Fruit fly (Drosophila melanogaster) whole organism, prepupa: ENCODE data around the gene Ctps.
A peak's percentile ranks its signal among the peaks of the same experiment; 100 is the strongest.

Experiments used
- Blimp-1 ChIP-seq: fragments of 200-800 bp; sonication (Bioruptor generic); optimal IDR thresholded peaks from 3 replicates; lab custom pipeline; 2017; ENCODE audit warnings: missing biosample characterization, missing genetic modification characterization, mild to moderate bottlenecking, moderate library complexity, missing genetic modification reagents
- CG11902 ChIP-seq: fragments of 200-800 bp; sonication (Bioruptor generic); optimal IDR thresholded peaks from 3 replicates; lab custom pipeline; 2016; ENCODE audit warnings: missing biosample characterization, missing genetic modification characterization
- CG15336 ChIP-seq: fragments of 200-800 bp; sonication (Bioruptor generic); IDR thresholded peaks from 2 replicates; pipeline ENCODE4 v1.3.6; 2022; ENCODE audit warnings: missing biosample characterization, missing genetic modification characterization
- CG1621 ChIP-seq: fragments of 200-800 bp; sonication (Bioruptor generic); optimal IDR thresholded peaks from 3 replicates; lab custom pipeline; 2018; ENCODE audit warnings: missing biosample characterization, mild to moderate bottlenecking, missing genetic modification characterization
- CG16779 ChIP-seq: fragments of 200-800 bp; sonication (Bioruptor generic); optimal IDR thresholded peaks from 3 replicates; lab custom pipeline; 2017; ENCODE audit warnings: missing biosample characterization, mild to moderate bottlenecking, missing genetic modification characterization
- CG32006 ChIP-seq: fragments of 200-800 bp; sonication (Bioruptor generic); optimal IDR thresholded peaks from 3 replicates; lab custom pipeline; 2017; ENCODE audit warnings: missing biosample characterization, mild to moderate bottlenecking, missing genetic modification characterization
- CG3919 ChIP-seq: fragments of 200-800 bp; sonication (Bioruptor generic); optimal IDR thresholded peaks from 3 replicates; lab custom pipeline; 2016; ENCODE audit warnings: missing biosample characterization, missing genetic modification characterization
- CG4318 ChIP-seq: fragments of 200-800 bp; sonication (Bioruptor generic); optimal IDR thresholded peaks from 3 replicates; lab custom pipeline; 2017; ENCODE audit warnings: missing biosample characterization, mild to moderate bottlenecking, missing genetic modification characterization
- CG6163 ChIP-seq: fragments of 200-800 bp; sonication (Bioruptor generic); IDR thresholded peaks from 3 replicates; pipeline ENCODE4 v1.3.6; 2022; ENCODE audit warnings: missing biosample characterization, missing genetic modification characterization
- CG6808 ChIP-seq: fragments of 200-800 bp; sonication (Bioruptor generic); optimal IDR thresholded peaks from 3 replicates; lab custom pipeline; 2017; ENCODE audit warnings: missing biosample characterization, missing genetic modification characterization, mild to moderate bottlenecking, moderate library complexity, missing genetic modification reagents
- CG6854 ChIP-seq: fragments of 200-800 bp; sonication (Bioruptor generic); optimal IDR thresholded peaks from 2 replicates; lab custom pipeline; 2017; ENCODE audit warnings: missing biosample characterization, mild to moderate bottlenecking, missing genetic modification characterization
- CG7368 ChIP-seq: fragments of 200-800 bp; sonication (Bioruptor generic); optimal IDR thresholded peaks from 3 replicates; lab custom pipeline; 2016; ENCODE audit warnings: missing biosample characterization, missing genetic modification characterization
- CG8119 ChIP-seq: fragments of 200-800 bp; sonication (Bioruptor generic); IDR thresholded peaks from 3 replicates; pipeline ENCODE4 v1.3.6; 2022; ENCODE audit warnings: missing biosample characterization, missing genetic modification characterization
- CG8319 ChIP-seq: fragments of 200-800 bp; sonication (Bioruptor generic); optimal IDR thresholded peaks from 3 replicates; lab custom pipeline; 2016; ENCODE audit warnings: missing biosample characterization, missing genetic modification characterization
- CG8632 ChIP-seq: fragments of 200-800 bp; sonication (Bioruptor generic); optimal IDR thresholded peaks from 3 replicates; lab custom pipeline; 2016; ENCODE audit warnings: missing biosample characterization, missing genetic modification characterization
- Eip75B ChIP-seq: fragments of 200-800 bp; sonication (Bioruptor generic); optimal IDR thresholded peaks from 3 replicates; lab custom pipeline; 2016; ENCODE audit warnings: missing biosample characterization, missing genetic modification characterization
- Eip78C ChIP-seq: fragments of 200-800 bp; sonication (Bioruptor generic); peaks from one replicate; lab custom pipeline; 2016; ENCODE audit warnings: missing biosample characterization, missing genetic modification characterization
- Eip93F ChIP-seq: fragments of 200-800 bp; sonication (Bioruptor generic); optimal IDR thresholded peaks from 2 replicates; lab custom pipeline; 2016; ENCODE audit warnings: missing biosample characterization, mild to moderate bottlenecking, missing genetic modification characterization
- Gug ChIP-seq: fragments of 200-800 bp; sonication (Bioruptor generic); IDR thresholded peaks from 2 replicates; pipeline ENCODE4 v1.3.6; 2022; ENCODE audit warnings: missing biosample characterization, missing genetic modification characterization
- Hr38 ChIP-seq: sonication (Bioruptor generic); optimal IDR thresholded peaks from 2 replicates; lab custom pipeline; 2016; ENCODE audit warnings: missing biosample characterization, missing genetic modification characterization
- Hr39 ChIP-seq: fragments of 200-800 bp; sonication (Bioruptor generic); optimal IDR thresholded peaks from 2 replicates; lab custom pipeline; 2016; ENCODE audit warnings: missing biosample characterization, missing genetic modification characterization
- Hr4 ChIP-seq: fragments of 200-800 bp; sonication (Bioruptor generic); optimal IDR thresholded peaks from 3 replicates; lab custom pipeline; 2016; ENCODE audit warnings: missing biosample characterization, missing genetic modification characterization
- Lpt ChIP-seq: fragments of 200-800 bp; sonication (Bioruptor generic); optimal IDR thresholded peaks from 3 replicates; lab custom pipeline; 2016; ENCODE audit warnings: missing biosample characterization, missing genetic modification characterization
- Met ChIP-seq: fragments of 200-800 bp; sonication (Bioruptor generic); optimal IDR thresholded peaks from 3 replicates; lab custom pipeline; 2016; ENCODE audit warnings: missing biosample characterization, missing genetic modification characterization
- OdsH ChIP-seq: fragments of 200-800 bp; sonication (Bioruptor generic); optimal IDR thresholded peaks from 3 replicates; lab custom pipeline; 2016; ENCODE audit warnings: missing biosample characterization, missing genetic modification characterization
- Smox ChIP-seq: fragments of 200-800 bp; sonication (Bioruptor generic); optimal IDR thresholded peaks from 3 replicates; lab custom pipeline; 2016; ENCODE audit warnings: missing biosample characterization, missing genetic modification characterization
- Sox14 ChIP-seq: fragments of 200-800 bp; sonication (Bioruptor generic); optimal IDR thresholded peaks from 3 replicates; lab custom pipeline; 2016; ENCODE audit warnings: missing biosample characterization, missing genetic modification characterization
- achi ChIP-seq: fragments of 200-800 bp; sonication (Bioruptor generic); optimal IDR thresholded peaks from 3 replicates; lab custom pipeline; 2016; ENCODE audit warnings: missing biosample characterization, missing genetic modification characterization
- acj6 ChIP-seq: fragments of 200-800 bp; sonication (Bioruptor generic); optimal IDR thresholded peaks from 3 replicates; lab custom pipeline; 2016; ENCODE audit warnings: missing biosample characterization, missing genetic modification characterization
- cyc ChIP-seq: fragments of 200-800 bp; sonication (Bioruptor generic); optimal IDR thresholded peaks from 3 replicates; lab custom pipeline; 2016; ENCODE audit warnings: missing biosample characterization, missing genetic modification characterization
- dac ChIP-seq: fragments of 200-800 bp; sonication (Bioruptor generic); optimal IDR thresholded peaks from 2 replicates; lab custom pipeline; 2017; ENCODE audit warnings: missing biosample characterization, mild to moderate bottlenecking, missing genetic modification characterization
- dsx ChIP-seq: fragments of 200-800 bp; optimal IDR thresholded peaks from 3 replicates; lab custom pipeline; 2019; ENCODE audit warnings: missing biosample characterization, mild to moderate bottlenecking, missing genetic modification characterization, moderate library complexity; ENCODE audit not compliant: poor library complexity, severe bottlenecking
- eg ChIP-seq: fragments of 200-800 bp; sonication (Bioruptor generic); IDR thresholded peaks from 3 replicates; pipeline ENCODE4 v1.3.6; 2022; ENCODE audit warnings: missing biosample characterization, missing genetic modification characterization
- esn ChIP-seq: fragments of 200-800 bp; sonication (Bioruptor generic); optimal IDR thresholded peaks from 2 replicates; lab custom pipeline; 2016; ENCODE audit warnings: missing biosample characterization, mild to moderate bottlenecking, missing genetic modification characterization, moderate library complexity
- fd85E ChIP-seq: fragments of 200-800 bp; sonication (Bioruptor generic); optimal IDR thresholded peaks from 3 replicates; lab custom pipeline; 2016; ENCODE audit warnings: missing biosample characterization, missing genetic modification characterization
- fkh ChIP-seq: fragments of 200-800 bp; sonication (Bioruptor generic); optimal IDR thresholded peaks from 3 replicates; lab custom pipeline; 2017; ENCODE audit warnings: missing biosample characterization, mild to moderate bottlenecking, missing genetic modification characterization, moderate library complexity
- lz ChIP-seq: fragments of 200-800 bp; sonication (Bioruptor generic); optimal IDR thresholded peaks from 3 replicates; lab custom pipeline; 2016; ENCODE audit warnings: missing biosample characterization, missing genetic modification characterization
- net ChIP-seq: fragments of 200-800 bp; sonication (Bioruptor generic); optimal IDR thresholded peaks from 3 replicates; lab custom pipeline; 2016; ENCODE audit warnings: missing biosample characterization, missing genetic modification characterization
- pdm3 ChIP-seq: fragments of 200-800 bp; sonication (Bioruptor generic); optimal IDR thresholded peaks from 3 replicates; lab custom pipeline; 2016; ENCODE audit warnings: missing biosample characterization, missing genetic modification characterization
- salr ChIP-seq, 2 experiments: fragments of 200-800 bp; sonication (Bioruptor generic); optimal IDR thresholded peaks; 3 replicates each; lab custom pipeline; 2016 to 2018; ENCODE audit warnings: missing biosample characterization in 2 of 2, missing genetic modification characterization in 2 of 2, mild to moderate bottlenecking in 1 of 2
- spab ChIP-seq: fragments of 200-800 bp; sonication (Bioruptor generic); optimal IDR thresholded peaks from 2 replicates; lab custom pipeline; 2017; ENCODE audit warnings: missing biosample characterization, mild to moderate bottlenecking, missing genetic modification characterization, missing genetic modification reagents
- ss ChIP-seq, 2 experiments: fragments of 200-800 bp; sonication (Bioruptor generic); optimal IDR thresholded peaks; 2 replicates in 1 of 2; 3 replicates in 1 of 2; lab custom pipeline; 2017 to 2018; ENCODE audit warnings: mild to moderate bottlenecking in 2 of 2, missing biosample characterization in 2 of 2, missing genetic modification characterization in 2 of 2, moderate library complexity in 1 of 2
- svp ChIP-seq: fragments of 200-800 bp; sonication (Bioruptor generic); peaks from one replicate; lab custom pipeline; 2016; ENCODE audit warnings: missing biosample characterization, missing genetic modification characterization
- topi ChIP-seq: fragments of 200-800 bp; sonication (Bioruptor generic); optimal IDR thresholded peaks from 3 replicates; lab custom pipeline; 2016; ENCODE audit warnings: missing biosample characterization, missing genetic modification characterization
- vri ChIP-seq: fragments of 200-800 bp; sonication (Bioruptor generic); optimal IDR thresholded peaks from 3 replicates; lab custom pipeline; 2016; ENCODE audit warnings: missing biosample characterization, mild to moderate bottlenecking, missing genetic modification characterization

Gene Ctps

DNA sequence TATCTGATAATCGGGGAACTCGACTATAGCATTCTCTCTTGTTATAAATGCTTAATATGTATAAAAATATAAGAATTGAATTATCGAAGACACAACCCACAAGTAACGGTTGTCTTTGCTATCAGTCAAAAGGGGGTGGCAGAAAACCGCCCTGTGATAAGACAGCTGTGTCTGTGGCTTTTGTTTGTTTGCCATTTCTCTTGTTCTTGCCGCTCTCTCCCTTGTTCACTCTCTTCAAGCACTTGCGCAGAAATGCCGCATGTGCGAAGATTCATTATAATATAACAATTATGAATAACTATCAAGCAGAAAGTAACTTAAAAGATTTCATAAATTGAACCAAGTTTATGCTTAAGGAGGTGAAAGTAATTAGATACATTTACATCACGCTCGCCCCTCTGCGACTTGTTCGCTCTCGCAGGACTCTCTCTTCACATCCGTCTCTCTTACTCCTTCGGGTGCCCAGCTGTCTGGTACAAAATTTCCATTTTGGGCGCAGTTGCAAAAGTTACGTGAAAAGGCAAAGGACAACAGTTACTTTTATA is 49.0 kb downstream of the Ctps start, which contains the start of gene FucTA:
FucTA (plus strand) TSS at position 495 of the 545 bp plus-strand sequence.
- no peak for TF ChIP-seq Smox (GFP tag; lab: Kevin White, UChicago)
- no peak for TF ChIP-seq Met
- TF ChIP-seq fd85E: no peak
- no peak for TF ChIP-seq pdm3 (GFP tag; lab: Kevin White, UChicago)
- TF ChIP-seq achi (GFP tag; lab: Kevin White, UChicago): no peak
- no peak for TF ChIP-seq CG3919 (GFP tag; lab: Kevin White, UChicago)
- TF ChIP-seq CG4318 (GFP tag; lab: Kevin White, UChicago): no peak
- no peak for TF ChIP-seq lz
- TF ChIP-seq fkh (GFP tag; lab: Kevin White, UChicago): no peak
- no peak for TF ChIP-seq CG6163 (GFP tag; lab: Robert Waterston, UW)
- TF ChIP-seq acj6 (GFP tag; lab: Kevin White, UChicago): no peak
- no peak for TF ChIP-seq CG11902 (GFP tag; lab: Kevin White, UChicago)
- TF ChIP-seq cyc: no peak
- TF ChIP-seq CG8632 (GFP tag; lab: Kevin White, UChicago): no peak
- no peak for TF ChIP-seq Hr39 (GFP tag; lab: Kevin White, UChicago)

DNA sequence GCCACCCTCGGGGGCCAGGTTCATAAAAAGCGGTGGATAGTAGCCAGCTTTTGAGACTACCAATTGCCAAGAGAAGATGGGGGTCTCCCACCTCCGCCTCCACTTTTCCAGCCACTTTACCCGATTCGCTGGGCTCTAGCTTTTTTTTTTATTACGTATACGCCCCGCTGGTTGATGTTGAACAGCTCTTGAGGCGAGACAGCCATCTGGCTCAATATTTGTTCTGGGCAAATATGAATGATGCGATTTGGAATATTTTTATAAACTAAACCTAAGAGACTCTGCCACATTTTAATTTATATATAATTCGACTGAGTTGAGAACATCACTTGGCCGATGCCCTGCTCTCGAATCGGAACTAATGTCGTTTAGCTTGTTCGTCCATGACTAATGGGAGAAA is 52.3 kb downstream of the Ctps start:
- TF ChIP-seq vri (no peak), net (GFP tag; lab: Kevin White, UChicago) (no peak), CG8319 (GFP tag; lab: Kevin White, UChicago) (no peak), CG8632 (GFP tag; lab: Kevin White, UChicago) (no peak), fkh (GFP tag; lab: Kevin White, UChicago) (peak; percentile 57), Sox14 (GFP tag; lab: Kevin White, UChicago) (no peak)

DNA sequence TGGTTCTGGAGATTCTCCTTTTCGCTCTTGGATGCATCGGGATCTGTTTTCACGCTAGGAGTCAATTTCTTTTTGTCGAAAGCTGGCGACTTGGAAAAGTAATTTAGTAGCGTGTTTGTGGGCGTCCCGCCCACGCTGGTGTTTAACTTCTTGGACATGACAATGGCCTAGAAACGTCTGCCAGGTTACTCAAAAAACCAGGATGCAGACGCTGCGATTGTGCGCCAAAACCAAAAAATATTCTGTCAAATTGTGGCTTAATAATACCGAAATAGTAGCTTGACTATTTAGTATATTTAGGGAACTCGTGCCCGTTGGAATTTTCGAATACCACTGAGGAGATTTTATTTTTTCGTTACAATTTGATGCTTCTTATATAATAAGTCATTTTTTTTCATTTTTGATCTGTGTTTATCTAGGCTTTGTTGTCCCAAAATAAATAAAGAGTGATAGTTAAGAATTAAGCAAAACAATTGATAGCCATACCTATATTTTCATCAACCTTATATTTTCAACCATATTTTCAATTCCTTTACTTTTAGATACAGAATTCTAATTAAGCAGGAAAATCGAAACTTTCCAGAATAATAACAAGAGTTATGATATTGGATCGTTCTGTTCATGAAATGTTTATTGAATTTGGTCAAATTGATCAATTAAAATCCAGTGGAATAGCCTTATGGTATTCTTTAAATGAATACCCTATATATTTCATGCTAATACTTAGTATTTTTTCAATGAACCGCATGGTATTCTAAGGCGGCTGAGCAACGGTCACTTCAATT is 60.8 kb downstream of the Ctps start, which contains the start of the genes Msh6 and Prp31:
Msh6 (minus strand) TSS at position 233 of the 785 bp plus-strand sequence.
Prp31 (plus strand) TSS at position 771 of the 785 bp plus-strand sequence.
- peak; percentile 76 for TF ChIP-seq esn
- TF ChIP-seq fkh (GFP tag; lab: Kevin White, UChicago): no peak
- no peak for TF ChIP-seq OdsH (GFP tag; lab: Kevin White, UChicago)
- TF ChIP-seq CG6808 (GFP tag; lab: Kevin White, UChicago): no peak
- peak; percentile 19 for TF ChIP-seq Lpt (GFP tag; lab: Kevin White, UChicago)
- TF ChIP-seq CG8119 (GFP tag; lab: Robert Waterston, UW): peak; percentile 48; the same call in 2 of the 3 replicates
- no peak for TF ChIP-seq acj6 (GFP tag; lab: Kevin White, UChicago)
- peak; percentile 15; the same call in 1 of the 2 replicates for TF ChIP-seq Gug (GFP tag; lab: Robert Waterston, UW)
- TF ChIP-seq Hr38 (GFP tag; lab: Kevin White, UChicago): no peak
- no peak for TF ChIP-seq Eip78C
- peak; percentile 16 for TF ChIP-seq Blimp-1
- no peak for TF ChIP-seq CG1621 (tag; lab: Kevin White, UChicago)
- TF ChIP-seq Met: no peak
- TF ChIP-seq CG16779 (tag; lab: Kevin White, UChicago): no peak
- peak; percentile 66 for TF ChIP-seq CG11902 (GFP tag; lab: Kevin White, UChicago)
- peak; percentile 74 for TF ChIP-seq topi
- TF ChIP-seq eg: peak; percentile 47; the same call in 2 of the 3 replicates
- no peak for TF ChIP-seq ss (GFP tag; optimal IDR thresholded peaks at IDR 0.05; lab: Kevin White, UChicago)
- TF ChIP-seq Hr4: no peak
- TF ChIP-seq CG15336 (GFP tag; lab: Robert Waterston, UW): peak; percentile 46; the same call in 1 of the 2 replicates
- no peak for TF ChIP-seq dsx (GFP tag; lab: Kevin White, UChicago)
- peak; percentile 79 for TF ChIP-seq CG32006 (GFP tag; lab: Kevin White, UChicago)
- no peak for TF ChIP-seq salr (GFP tag; optimal IDR thresholded peaks at IDR 0.05; lab: Kevin White, UChicago)
- no peak for TF ChIP-seq pdm3 (GFP tag; lab: Kevin White, UChicago)
- no peak for TF ChIP-seq vri
- TF ChIP-seq CG8632 (GFP tag; lab: Kevin White, UChicago): no peak
- no peak for TF ChIP-seq Eip93F (GFP tag; lab: Kevin White, UChicago)
- no peak for TF ChIP-seq svp (GFP tag; lab: Kevin White, UChicago)
- no peak for TF ChIP-seq CG7368
- no peak for TF ChIP-seq dac (GFP tag; lab: Kevin White, UChicago)
- peak; percentile 72 for TF ChIP-seq CG4318 (GFP tag; lab: Kevin White, UChicago)
- no peak for TF ChIP-seq CG6854 (GFP tag; lab: Kevin White, UChicago)
- peak; percentile 84 for TF ChIP-seq Hr39 (GFP tag; lab: Kevin White, UChicago)
- no peak for TF ChIP-seq spab
- no peak for TF ChIP-seq Eip75B (GFP tag; lab: Kevin White, UChicago)
